Fruit fly (Drosophila melanogaster) whole organism, prepupa: ENCODE measurements around the gene shop.

Experiments
- Blimp-1 ChIP-seq: fragments of 200-800 bp; sonication (Bioruptor generic); optimal IDR thresholded peaks from 3 replicates; lab custom pipeline; 2017; ENCODE audit warnings: missing biosample characterization, missing genetic modification characterization, mild to moderate bottlenecking, moderate library complexity, missing genetic modification reagents
- CG10631 ChIP-seq: fragments of 200-800 bp; sonication (Bioruptor generic); optimal IDR thresholded peaks from 2 replicates; lab custom pipeline; 2016; ENCODE audit warnings: missing biosample characterization, missing genetic modification characterization
- CG10669 ChIP-seq: fragments of 200-800 bp; sonication (Bioruptor generic); optimal IDR thresholded peaks from 3 replicates; lab custom pipeline; 2018; ENCODE audit warnings: missing biosample characterization, mild to moderate bottlenecking, missing genetic modification characterization, moderate library complexity
- CG11294 ChIP-seq: fragments of 200-800 bp; sonication (Bioruptor generic); IDR thresholded peaks from 2 replicates; pipeline ENCODE4 v1.3.6; 2022; ENCODE audit warnings: missing biosample characterization, missing genetic modification characterization
- CG11762 ChIP-seq: fragments of 200-800 bp; sonication (Bioruptor generic); optimal IDR thresholded peaks from 3 replicates; lab custom pipeline; 2016; ENCODE audit warnings: missing biosample characterization, missing genetic modification characterization; ENCODE audit not compliant: insufficient read depth
- CG11902 ChIP-seq: fragments of 200-800 bp; sonication (Bioruptor generic); optimal IDR thresholded peaks from 3 replicates; lab custom pipeline; 2016; ENCODE audit warnings: missing biosample characterization, missing genetic modification characterization
- CG15336 ChIP-seq: fragments of 200-800 bp; sonication (Bioruptor generic); IDR thresholded peaks from 2 replicates; pipeline ENCODE4 v1.3.6; 2022; ENCODE audit warnings: missing biosample characterization, missing genetic modification characterization
- CG1621 ChIP-seq: fragments of 200-800 bp; sonication (Bioruptor generic); optimal IDR thresholded peaks from 3 replicates; lab custom pipeline; 2018; ENCODE audit warnings: missing biosample characterization, mild to moderate bottlenecking, missing genetic modification characterization
- CG16779 ChIP-seq: fragments of 200-800 bp; sonication (Bioruptor generic); optimal IDR thresholded peaks from 3 replicates; lab custom pipeline; 2017; ENCODE audit warnings: missing biosample characterization, mild to moderate bottlenecking, missing genetic modification characterization
- CG3032 ChIP-seq: fragments of 200-800 bp; optimal IDR thresholded peaks from 2 replicates; lab custom pipeline; 2019; ENCODE audit warnings: missing biosample characterization, mild to moderate bottlenecking, missing genetic modification characterization, moderate library complexity
- CG31627 ChIP-seq: fragments of 200-800 bp; sonication (Bioruptor generic); optimal IDR thresholded peaks from 3 replicates; lab custom pipeline; 2016; ENCODE audit warnings: missing biosample characterization, missing genetic modification characterization
- CG32006 ChIP-seq: fragments of 200-800 bp; sonication (Bioruptor generic); optimal IDR thresholded peaks from 3 replicates; lab custom pipeline; 2017; ENCODE audit warnings: missing biosample characterization, mild to moderate bottlenecking, missing genetic modification characterization
- CG34406 ChIP-seq: fragments of 200-800 bp; sonication (Bioruptor generic); optimal IDR thresholded peaks from 3 replicates; lab custom pipeline; 2016; ENCODE audit warnings: missing biosample characterization, missing genetic modification characterization
- CG3919 ChIP-seq: fragments of 200-800 bp; sonication (Bioruptor generic); optimal IDR thresholded peaks from 3 replicates; lab custom pipeline; 2016; ENCODE audit warnings: missing biosample characterization, missing genetic modification characterization
- CG4318 ChIP-seq: fragments of 200-800 bp; sonication (Bioruptor generic); optimal IDR thresholded peaks from 3 replicates; lab custom pipeline; 2017; ENCODE audit warnings: missing biosample characterization, mild to moderate bottlenecking, missing genetic modification characterization
- CG6163 ChIP-seq: fragments of 200-800 bp; sonication (Bioruptor generic); IDR thresholded peaks from 3 replicates; pipeline ENCODE4 v1.3.6; 2022; ENCODE audit warnings: missing biosample characterization, missing genetic modification characterization
- CG6792 ChIP-seq: fragments of 200-800 bp; sonication (Bioruptor generic); optimal IDR thresholded peaks from 3 replicates; lab custom pipeline; 2016; ENCODE audit warnings: missing biosample characterization, missing genetic modification characterization
- CG6808 ChIP-seq: fragments of 200-800 bp; sonication (Bioruptor generic); optimal IDR thresholded peaks from 3 replicates; lab custom pipeline; 2017; ENCODE audit warnings: missing biosample characterization, missing genetic modification characterization, mild to moderate bottlenecking, moderate library complexity, missing genetic modification reagents
- CG6854 ChIP-seq: fragments of 200-800 bp; sonication (Bioruptor generic); optimal IDR thresholded peaks from 2 replicates; lab custom pipeline; 2017; ENCODE audit warnings: missing biosample characterization, mild to moderate bottlenecking, missing genetic modification characterization
- CG7368 ChIP-seq: fragments of 200-800 bp; sonication (Bioruptor generic); optimal IDR thresholded peaks from 3 replicates; lab custom pipeline; 2016; ENCODE audit warnings: missing biosample characterization, missing genetic modification characterization
- CG8119 ChIP-seq: fragments of 200-800 bp; sonication (Bioruptor generic); IDR thresholded peaks from 3 replicates; pipeline ENCODE4 v1.3.6; 2022; ENCODE audit warnings: missing biosample characterization, missing genetic modification characterization
- CG8319 ChIP-seq: fragments of 200-800 bp; sonication (Bioruptor generic); optimal IDR thresholded peaks from 3 replicates; lab custom pipeline; 2016; ENCODE audit warnings: missing biosample characterization, missing genetic modification characterization
- CG8632 ChIP-seq: fragments of 200-800 bp; sonication (Bioruptor generic); optimal IDR thresholded peaks from 3 replicates; lab custom pipeline; 2016; ENCODE audit warnings: missing biosample characterization, missing genetic modification characterization
- CG9139 ChIP-seq: fragments of 200-800 bp; sonication (Bioruptor generic); optimal IDR thresholded peaks from 3 replicates; lab custom pipeline; 2017; ENCODE audit warnings: missing biosample characterization, mild to moderate bottlenecking, missing genetic modification characterization
- Eip75B ChIP-seq: fragments of 200-800 bp; sonication (Bioruptor generic); optimal IDR thresholded peaks from 3 replicates; lab custom pipeline; 2016; ENCODE audit warnings: missing biosample characterization, missing genetic modification characterization
- Eip78C ChIP-seq: fragments of 200-800 bp; sonication (Bioruptor generic); peaks from one replicate; lab custom pipeline; 2016; ENCODE audit warnings: missing biosample characterization, missing genetic modification characterization
- Ets21C ChIP-seq: fragments of 200-800 bp; sonication (Bioruptor generic); optimal IDR thresholded peaks from 3 replicates; lab custom pipeline; 2016; ENCODE audit warnings: missing biosample characterization, missing genetic modification characterization
- Hr38 ChIP-seq: sonication (Bioruptor generic); optimal IDR thresholded peaks from 2 replicates; lab custom pipeline; 2016; ENCODE audit warnings: missing biosample characterization, missing genetic modification characterization
- Hr39 ChIP-seq: fragments of 200-800 bp; sonication (Bioruptor generic); optimal IDR thresholded peaks from 2 replicates; lab custom pipeline; 2016; ENCODE audit warnings: missing biosample characterization, missing genetic modification characterization
- Hr4 ChIP-seq: fragments of 200-800 bp; sonication (Bioruptor generic); optimal IDR thresholded peaks from 3 replicates; lab custom pipeline; 2016; ENCODE audit warnings: missing biosample characterization, missing genetic modification characterization
- Lpt ChIP-seq: fragments of 200-800 bp; sonication (Bioruptor generic); optimal IDR thresholded peaks from 3 replicates; lab custom pipeline; 2016; ENCODE audit warnings: missing biosample characterization, missing genetic modification characterization
- OdsH ChIP-seq: fragments of 200-800 bp; sonication (Bioruptor generic); optimal IDR thresholded peaks from 3 replicates; lab custom pipeline; 2016; ENCODE audit warnings: missing biosample characterization, missing genetic modification characterization
- Smox ChIP-seq: fragments of 200-800 bp; sonication (Bioruptor generic); optimal IDR thresholded peaks from 3 replicates; lab custom pipeline; 2016; ENCODE audit warnings: missing biosample characterization, missing genetic modification characterization
- Sox102F ChIP-seq: fragments of 200-800 bp; sonication (Bioruptor generic); optimal IDR thresholded peaks from 2 replicates; lab custom pipeline; 2016; ENCODE audit warnings: missing biosample characterization, mild to moderate bottlenecking, missing genetic modification characterization
- Sox14 ChIP-seq: fragments of 200-800 bp; sonication (Bioruptor generic); optimal IDR thresholded peaks from 3 replicates; lab custom pipeline; 2016; ENCODE audit warnings: missing biosample characterization, missing genetic modification characterization
- achi ChIP-seq: fragments of 200-800 bp; sonication (Bioruptor generic); optimal IDR thresholded peaks from 3 replicates; lab custom pipeline; 2016; ENCODE audit warnings: missing biosample characterization, missing genetic modification characterization
- dac ChIP-seq: fragments of 200-800 bp; sonication (Bioruptor generic); optimal IDR thresholded peaks from 2 replicates; lab custom pipeline; 2017; ENCODE audit warnings: missing biosample characterization, mild to moderate bottlenecking, missing genetic modification characterization
- dsx ChIP-seq: fragments of 200-800 bp; optimal IDR thresholded peaks from 3 replicates; lab custom pipeline; 2019; ENCODE audit warnings: missing biosample characterization, mild to moderate bottlenecking, missing genetic modification characterization, moderate library complexity; ENCODE audit not compliant: poor library complexity, severe bottlenecking
- eg ChIP-seq: fragments of 200-800 bp; sonication (Bioruptor generic); IDR thresholded peaks from 3 replicates; pipeline ENCODE4 v1.3.6; 2022; ENCODE audit warnings: missing biosample characterization, missing genetic modification characterization
- esn ChIP-seq: fragments of 200-800 bp; sonication (Bioruptor generic); optimal IDR thresholded peaks from 2 replicates; lab custom pipeline; 2016; ENCODE audit warnings: missing biosample characterization, mild to moderate bottlenecking, missing genetic modification characterization, moderate library complexity
- fd59A ChIP-seq: fragments of 200-800 bp; sonication (Bioruptor generic); optimal IDR thresholded peaks from 2 replicates; lab custom pipeline; 2017; ENCODE audit warnings: missing biosample characterization, mild to moderate bottlenecking, missing genetic modification characterization, missing genetic modification reagents
- fd85E ChIP-seq: fragments of 200-800 bp; sonication (Bioruptor generic); optimal IDR thresholded peaks from 3 replicates; lab custom pipeline; 2016; ENCODE audit warnings: missing biosample characterization, missing genetic modification characterization
- fkh ChIP-seq: fragments of 200-800 bp; sonication (Bioruptor generic); optimal IDR thresholded peaks from 3 replicates; lab custom pipeline; 2017; ENCODE audit warnings: missing biosample characterization, mild to moderate bottlenecking, missing genetic modification characterization, moderate library complexity
- lz ChIP-seq: fragments of 200-800 bp; sonication (Bioruptor generic); optimal IDR thresholded peaks from 3 replicates; lab custom pipeline; 2016; ENCODE audit warnings: missing biosample characterization, missing genetic modification characterization
- net ChIP-seq: fragments of 200-800 bp; sonication (Bioruptor generic); optimal IDR thresholded peaks from 3 replicates; lab custom pipeline; 2016; ENCODE audit warnings: missing biosample characterization, missing genetic modification characterization
- pdm3 ChIP-seq: fragments of 200-800 bp; sonication (Bioruptor generic); optimal IDR thresholded peaks from 3 replicates; lab custom pipeline; 2016; ENCODE audit warnings: missing biosample characterization, missing genetic modification characterization
- salr ChIP-seq, 2 experiments: fragments of 200-800 bp; sonication (Bioruptor generic); optimal IDR thresholded peaks; 3 replicates each; lab custom pipeline; 2016 to 2018; ENCODE audit warnings: missing biosample characterization in 2 of 2, missing genetic modification characterization in 2 of 2, mild to moderate bottlenecking in 1 of 2
- spab ChIP-seq: fragments of 200-800 bp; sonication (Bioruptor generic); optimal IDR thresholded peaks from 2 replicates; lab custom pipeline; 2017; ENCODE audit warnings: missing biosample characterization, mild to moderate bottlenecking, missing genetic modification characterization, missing genetic modification reagents
- svp ChIP-seq: fragments of 200-800 bp; sonication (Bioruptor generic); peaks from one replicate; lab custom pipeline; 2016; ENCODE audit warnings: missing biosample characterization, missing genetic modification characterization
- topi ChIP-seq: fragments of 200-800 bp; sonication (Bioruptor generic); optimal IDR thresholded peaks from 3 replicates; lab custom pipeline; 2016; ENCODE audit warnings: missing biosample characterization, missing genetic modification characterization
- vri ChIP-seq: fragments of 200-800 bp; sonication (Bioruptor generic); optimal IDR thresholded peaks from 3 replicates; lab custom pipeline; 2016; ENCODE audit warnings: missing biosample characterization, mild to moderate bottlenecking, missing genetic modification characterization

shop gene

dm6 chrX:18848338-18849021 lies at the start of gene shop:
shop (minus strand) TSS chrX:18848566.
- TF ChIP-seq CG3032 (tag; lab: Kevin White, UChicago): peak; percentile 85
- TF ChIP-seq CG31627 (GFP tag; lab: Kevin White, UChicago): peak; percentile 87
- TF ChIP-seq Eip78C (GFP tag; lab: Kevin White, UChicago): peak; percentile 98
- peak; percentile 76 for TF ChIP-seq CG7368
- peak; percentile 72 for TF ChIP-seq spab (GFP tag; lab: Kevin White, UChicago)
- TF ChIP-seq CG1621 (tag; lab: Kevin White, UChicago): peak; percentile 63
- TF ChIP-seq CG15336 (GFP tag; lab: Robert Waterston, UW): peak; percentile 75
- peak; percentile 82 for TF ChIP-seq dsx (GFP tag; lab: Kevin White, UChicago)
- peak; percentile 88 for TF ChIP-seq CG8632 (GFP tag; lab: Kevin White, UChicago)
- peak; percentile 87 for TF ChIP-seq CG3919 (GFP tag; lab: Kevin White, UChicago)
- TF ChIP-seq Lpt (GFP tag; lab: Kevin White, UChicago): peak; percentile 82
- TF ChIP-seq CG6854 (GFP tag; lab: Kevin White, UChicago): peak; percentile 58
- peak; percentile 78 for TF ChIP-seq CG9139 (GFP tag; lab: Kevin White, UChicago)
- peak; percentile 72 for TF ChIP-seq vri (GFP tag; lab: Kevin White, UChicago)
- TF ChIP-seq Hr39 (GFP tag; lab: Kevin White, UChicago): peak; percentile 90
- peak; percentile 93 for TF ChIP-seq lz (GFP tag; lab: Kevin White, UChicago)
- TF ChIP-seq Smox (GFP tag; lab: Kevin White, UChicago): peak; percentile 89
- peak; percentile 56 to 87 for TF ChIP-seq salr (GFP tag; optimal IDR thresholded peaks at IDR 0.05; lab: Kevin White, UChicago)
- peak; percentile 88 for TF ChIP-seq OdsH (GFP tag; lab: Kevin White, UChicago)
- peak; percentile 82 for TF ChIP-seq Ets21C (GFP tag; lab: Kevin White, UChicago)
- peak; percentile 87 for TF ChIP-seq Hr4
- peak; percentile 92 for TF ChIP-seq topi (GFP tag; lab: Kevin White, UChicago)
- TF ChIP-seq net (GFP tag; lab: Kevin White, UChicago): peak; percentile 86
- TF ChIP-seq Hr38: no peak
- peak; percentile 60; the same call in 2 of the 3 replicates for TF ChIP-seq CG6163 (GFP tag; lab: Robert Waterston, UW)
- peak; percentile 86 for TF ChIP-seq CG6808 (GFP tag; lab: Kevin White, UChicago)
- peak; percentile 86 for TF ChIP-seq Sox14 (GFP tag; lab: Kevin White, UChicago)
- TF ChIP-seq CG10631 (GFP tag; lab: Kevin White, UChicago): peak; percentile 90
- peak; percentile 66 for TF ChIP-seq fd85E (GFP tag; lab: Kevin White, UChicago)
- TF ChIP-seq CG11294 (GFP tag; lab: Robert Waterston, UW): peak; percentile 44; the same call in 1 of the 2 replicates
- peak; percentile 90 for TF ChIP-seq pdm3
- peak; percentile 77 for TF ChIP-seq CG11762 (GFP tag; lab: Kevin White, UChicago)
- peak; percentile 88 for TF ChIP-seq achi (GFP tag; lab: Kevin White, UChicago)
- peak; percentile 81 for TF ChIP-seq fd59A
- TF ChIP-seq fkh (GFP tag; lab: Kevin White, UChicago): peak; percentile 83
- TF ChIP-seq CG16779 (tag; lab: Kevin White, UChicago): no peak
- peak; percentile 73 for TF ChIP-seq CG8319 (GFP tag; lab: Kevin White, UChicago)
- TF ChIP-seq CG8119 (GFP tag; lab: Robert Waterston, UW): peak; percentile 87
- TF ChIP-seq eg (GFP tag; lab: Robert Waterston, UW): peak; percentile 70
- peak; percentile 87 for TF ChIP-seq Eip75B (GFP tag; lab: Kevin White, UChicago)
- TF ChIP-seq CG34406: peak; percentile 90
- peak; percentile 82 for TF ChIP-seq Sox102F (GFP tag; lab: Kevin White, UChicago)
- TF ChIP-seq esn (GFP tag; lab: Kevin White, UChicago): peak; percentile 92
- TF ChIP-seq dac: peak; percentile 54
- peak; percentile 73 for TF ChIP-seq Blimp-1
- TF ChIP-seq svp (GFP tag; lab: Kevin White, UChicago): peak; percentile 96
- TF ChIP-seq CG6792 (GFP tag; lab: Kevin White, UChicago): peak; percentile 85
- peak; percentile 86 for TF ChIP-seq CG4318
- peak; percentile 83 for TF ChIP-seq CG11902
- TF ChIP-seq CG32006: peak; percentile 94
- peak; percentile 87 for TF ChIP-seq CG10669 (GFP tag; lab: Kevin White, UChicago)
